Worm (Caenorhabditis elegans) whole organism, mixed stage, embryonic: Measurements from ENCODE around the gene pph-5.

ENCODE experiments used
- M03D4.4 ChIP-seq: sonication (generic microtip); optimal IDR thresholded peaks from 2 replicates; lab custom pipeline; 2017; ENCODE audit warnings: mild to moderate bottlenecking, missing genetic modification characterization, missing compliant biosample characterization
- bed-3 ChIP-seq: fragments of 200-800 bp; sonication (Bioruptor generic); optimal IDR thresholded peaks from 3 replicates; lab custom pipeline; 2018; ENCODE audit warnings: mild to moderate bottlenecking, missing genetic modification characterization, moderate library complexity, missing compliant biosample characterization
- blmp-1 ChIP-seq: fragments of 150-350 bp; optimal IDR thresholded peaks from 2 replicates; lab custom pipeline; 2014; ENCODE audit warnings: missing biosample characterization, missing genetic modification characterization
- ceh-39 ChIP-seq: fragments of 150-350 bp; optimal IDR thresholded peaks from 2 replicates; lab custom pipeline; 2014; ENCODE audit warnings: missing biosample characterization, missing genetic modification characterization
- ceh-43 ChIP-seq: fragments of 200-800 bp; sonication (Bioruptor generic); optimal IDR thresholded peaks from 2 replicates; lab custom pipeline; 2018; ENCODE audit warnings: mild to moderate bottlenecking, missing genetic modification characterization, moderate library complexity, missing compliant biosample characterization
- ces-1 ChIP-seq: fragments of 150-350 bp; optimal IDR thresholded peaks from 2 replicates; lab custom pipeline; 2014; ENCODE audit warnings: missing biosample characterization, missing genetic modification reagents, missing genetic modification characterization
- cnd-1 ChIP-seq: fragments of 200-800 bp; sonication (Bioruptor generic); optimal IDR thresholded peaks from 2 replicates; lab custom pipeline; 2018; ENCODE audit warnings: mild to moderate bottlenecking, missing genetic modification characterization, missing compliant biosample characterization
- drap-1 ChIP-seq: fragments of 200-800 bp; sonication (Bioruptor generic); optimal IDR thresholded peaks from 3 replicates; lab custom pipeline; 2018; ENCODE audit warnings: mild to moderate bottlenecking, missing genetic modification characterization, missing compliant biosample characterization
- elt-1 ChIP-seq: sonication (generic microtip); optimal IDR thresholded peaks from 2 replicates; lab custom pipeline; 2017; ENCODE audit warnings: missing genetic modification characterization, mild to moderate bottlenecking, missing compliant biosample characterization, antibody characterized with exemption, moderate library complexity, borderline replicate concordance; ENCODE audit not compliant: insufficient read depth
- elt-3 ChIP-seq: fragments of 150-350 bp; optimal IDR thresholded peaks from 2 replicates; lab custom pipeline; 2014; ENCODE audit warnings: missing biosample characterization, missing genetic modification characterization
- flh-1 ChIP-seq: fragments of 200-800 bp; sonication (Bioruptor generic); optimal IDR thresholded peaks from 2 replicates; lab custom pipeline; 2018; ENCODE audit warnings: mild to moderate bottlenecking, missing genetic modification characterization, moderate library complexity, missing compliant biosample characterization
- ham-2 ChIP-seq: fragments of 200-800 bp; sonication (Bioruptor generic); optimal IDR thresholded peaks from 2 replicates; lab custom pipeline; 2018; ENCODE audit warnings: mild to moderate bottlenecking, missing genetic modification characterization, missing compliant biosample characterization
- hlh-1 ChIP-seq: fragments of 150-350 bp; optimal IDR thresholded peaks from 2 replicates; lab custom pipeline; 2014; ENCODE audit warnings: missing biosample characterization, missing genetic modification reagents, missing genetic modification characterization
- lin-13 ChIP-seq: fragments of 150-350 bp; optimal IDR thresholded peaks from 2 replicates; lab custom pipeline; 2014; ENCODE audit warnings: missing biosample characterization, missing genetic modification characterization
- lsy-2 ChIP-seq: fragments of 150-350 bp; optimal IDR thresholded peaks from 2 replicates; lab custom pipeline; 2014; ENCODE audit warnings: missing biosample characterization, missing genetic modification characterization
- mab-5 ChIP-seq: fragments of 150-350 bp; optimal IDR thresholded peaks from 2 replicates; lab custom pipeline; 2014; ENCODE audit warnings: missing biosample characterization, missing genetic modification characterization
- mep-1 ChIP-seq: fragments of 150-350 bp; optimal IDR thresholded peaks from 2 replicates; lab custom pipeline; 2017; ENCODE audit warnings: missing biosample characterization, missing genetic modification reagents, missing genetic modification characterization, inconsistent platforms
- nhr-12 ChIP-seq: fragments of 150-350 bp; optimal IDR thresholded peaks from 2 replicates; lab custom pipeline; 2014; ENCODE audit warnings: missing biosample characterization, missing genetic modification characterization
- nhr-2 ChIP-seq: fragments of 150-350 bp; optimal IDR thresholded peaks from 2 replicates; lab custom pipeline; 2014; ENCODE audit warnings: missing biosample characterization, missing genetic modification characterization
- nhr-237 ChIP-seq: fragments of 150-350 bp; optimal IDR thresholded peaks from 2 replicates; lab custom pipeline; 2014; ENCODE audit warnings: missing biosample characterization, missing genetic modification characterization
- nhr-28 ChIP-seq: fragments of 150-350 bp; optimal IDR thresholded peaks from 2 replicates; lab custom pipeline; 2014; ENCODE audit warnings: missing biosample characterization, missing genetic modification characterization
- nhr-76 ChIP-seq: sonication (generic microtip); optimal IDR thresholded peaks from 2 replicates; lab custom pipeline; 2017; ENCODE audit warnings: missing biosample characterization, missing genetic modification characterization
- pha-4 ChIP-seq: fragments of 150-350 bp; optimal IDR thresholded peaks from 2 replicates; lab custom pipeline; 2018; ENCODE audit warnings: missing biosample characterization, missing genetic modification reagents, missing genetic modification characterization
- sem-2 ChIP-seq: fragments of 200-800 bp; sonication (Bioruptor generic); optimal IDR thresholded peaks from 2 replicates; lab custom pipeline; 2018; ENCODE audit warnings: mild to moderate bottlenecking, missing genetic modification characterization, missing compliant biosample characterization
- snpc-4 ChIP-seq: fragments of 150-350 bp; optimal IDR thresholded peaks from 2 replicates; lab custom pipeline; 2014; ENCODE audit warnings: missing biosample characterization, missing genetic modification characterization
- sptf-1 ChIP-seq: sonication (generic microtip); optimal IDR thresholded peaks from 2 replicates; lab custom pipeline; 2017; ENCODE audit warnings: mild to moderate bottlenecking, missing genetic modification characterization, moderate library complexity, missing compliant biosample characterization
- tbx-8 ChIP-seq: fragments of 200-800 bp; sonication (Bioruptor generic); optimal IDR thresholded peaks from 2 replicates; lab custom pipeline; 2018; ENCODE audit warnings: mild to moderate bottlenecking, missing genetic modification characterization, moderate library complexity, missing compliant biosample characterization
- unc-120 ChIP-seq: sonication (generic microtip); optimal IDR thresholded peaks from 2 replicates; lab custom pipeline; 2017; ENCODE audit warnings: missing genetic modification characterization, missing compliant biosample characterization; ENCODE audit not compliant: poor library complexity, severe bottlenecking
- unc-39 ChIP-seq: fragments of 150-350 bp; optimal IDR thresholded peaks from 2 replicates; lab custom pipeline; 2014; ENCODE audit warnings: missing biosample characterization, missing genetic modification characterization
- unc-62 ChIP-seq: fragments of 150-350 bp; optimal IDR thresholded peaks from 2 replicates; lab custom pipeline; 2014; ENCODE audit warnings: missing biosample characterization, missing genetic modification reagents, missing genetic modification characterization
- zip-8 ChIP-seq: fragments of 150-350 bp; optimal IDR thresholded peaks from 2 replicates; lab custom pipeline; 2014; ENCODE audit warnings: missing biosample characterization, missing genetic modification characterization
- ztf-11 ChIP-seq: fragments of 150-350 bp; optimal IDR thresholded peaks from 2 replicates; lab custom pipeline; 2014; ENCODE audit warnings: missing biosample characterization, missing genetic modification characterization

pph-5 gene

DNA sequence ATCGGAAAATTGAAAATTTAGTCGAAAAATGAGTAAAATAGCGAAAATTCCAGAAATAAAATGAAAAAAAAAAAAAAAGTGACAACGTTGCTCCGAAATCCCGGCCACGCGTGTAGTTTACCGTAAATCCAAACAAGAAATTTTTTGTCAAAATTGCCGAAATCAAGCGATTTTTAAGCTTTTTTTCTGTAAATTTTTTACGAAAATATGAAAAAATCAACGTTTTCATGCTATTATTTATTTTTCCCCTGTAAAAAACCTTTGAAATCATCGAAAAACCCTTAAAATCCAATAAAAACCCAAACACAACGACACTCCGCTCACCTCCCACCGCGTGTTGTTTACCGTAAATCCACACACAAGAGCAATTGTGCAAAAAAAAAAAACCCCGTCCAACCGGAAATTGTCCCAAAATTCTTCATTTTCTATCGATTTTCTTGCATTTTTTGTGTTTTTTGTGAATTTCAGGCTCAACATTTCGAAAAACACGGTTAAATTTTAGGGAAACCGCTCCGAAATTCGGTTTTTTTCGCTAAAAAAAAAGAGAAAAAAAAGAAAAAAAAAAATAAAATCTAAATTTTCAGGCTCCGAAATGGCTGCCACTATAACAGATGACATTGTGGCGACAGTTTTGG lies at the start of gene pph-5, which contains the start of gene Y39B6A.3:
Gene pph-5, plus strand, starts transcription at position 585 of the 635 bp plus-strand sequence.
Gene Y39B6A.3, minus strand, starts transcription at position 51 of the 635 bp plus-strand sequence.
- peak; percentile 20 for TF ChIP-seq mep-1
- TF ChIP-seq ces-1 (GFP tag; lab: Kevin White, UChicago) = peak; percentile 20
- TF ChIP-seq nhr-237 = peak; percentile 57
- no peak for TF ChIP-seq bed-3 (GFP tag; lab: Kevin White, UChicago)
- no peak for TF ChIP-seq M03D4.4 (tag; lab: Kevin White, UChicago)
- no peak for TF ChIP-seq nhr-12 (tag; lab: Kevin White, UChicago)
- no peak for TF ChIP-seq blmp-1 (tag; lab: Kevin White, UChicago)
- peak; percentile 13 for TF ChIP-seq lsy-2
- TF ChIP-seq sptf-1 = peak; percentile 13

ce11 chrV:19142595-19142994 lies 47.8 kb upstream of the pph-5 start:
- no peak for TF ChIP-seq nhr-2 (tag; lab: Kevin White, UChicago)
- TF ChIP-seq cnd-1 (tag; lab: Kevin White, UChicago) = no peak
- no peak for TF ChIP-seq sem-2 (GFP tag; lab: Kevin White, UChicago)
- no peak for TF ChIP-seq nhr-237
- TF ChIP-seq ham-2 (GFP tag; lab: Kevin White, UChicago) = no peak
- TF ChIP-seq tbx-8 (GFP tag; lab: Kevin White, UChicago) = no peak
- TF ChIP-seq ces-1 (GFP tag; lab: Kevin White, UChicago) = no peak
- no peak for TF ChIP-seq zip-8
- no peak for TF ChIP-seq flh-1
- no peak for TF ChIP-seq ztf-11 (tag; lab: Kevin White, UChicago)
- TF ChIP-seq unc-62 = no peak
- TF ChIP-seq snpc-4 (tag; lab: Kevin White, UChicago) = no peak
- TF ChIP-seq drap-1 (GFP tag; lab: Kevin White, UChicago) = no peak
- TF ChIP-seq mab-5 (tag; lab: Kevin White, UChicago) = no peak
- no peak for TF ChIP-seq elt-1 (tag; lab: Kevin White, UChicago)
- no peak for TF ChIP-seq sptf-1
- no peak for TF ChIP-seq nhr-28 (tag; lab: Kevin White, UChicago)
- TF ChIP-seq lin-13 (tag; lab: Kevin White, UChicago) = no peak
- no peak for TF ChIP-seq lsy-2
- TF ChIP-seq nhr-12 (tag; lab: Kevin White, UChicago) = no peak

DNA sequence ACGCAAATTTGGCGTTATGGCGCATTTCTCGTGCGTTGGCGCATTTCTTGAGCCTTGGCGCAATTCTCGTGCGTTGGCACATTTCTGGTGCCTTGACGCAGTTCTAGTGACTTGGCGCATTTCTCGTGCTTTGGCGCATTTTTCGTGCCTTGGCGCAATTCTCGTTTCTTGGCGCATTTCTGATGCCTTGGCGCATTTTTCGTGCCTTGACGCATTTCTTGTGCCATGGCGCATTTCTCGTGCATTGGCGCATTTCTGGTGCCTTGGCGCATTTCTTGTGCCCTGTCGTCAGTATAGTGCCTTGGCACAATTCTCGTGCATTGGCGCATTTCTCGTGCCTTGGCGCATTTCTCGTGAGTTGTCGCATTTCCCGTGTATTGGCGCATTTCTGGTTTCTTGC lies 42.0 kb upstream of the pph-5 start:
- TF ChIP-seq pha-4 (tag; lab: Kevin White, UChicago) = no peak
- TF ChIP-seq drap-1 (GFP tag; lab: Kevin White, UChicago) = peak; percentile 13

ce11 chrV:19149057-19149456 lies 41.3 kb upstream of the pph-5 start, which contains the start of gene Y39B6A.7:
TSS of gene Y39B6A.7 (minus strand) at chrV:19149157.
- no peak for TF ChIP-seq ztf-11 (tag; lab: Kevin White, UChicago)
- TF ChIP-seq unc-39 (tag; lab: Kevin White, UChicago) = no peak
- no peak for TF ChIP-seq unc-120
- no peak for TF ChIP-seq nhr-2 (tag; lab: Kevin White, UChicago)
- no peak for TF ChIP-seq zip-8
- no peak for TF ChIP-seq ceh-39 (tag; lab: Kevin White, UChicago)
- no peak for TF ChIP-seq tbx-8 (GFP tag; lab: Kevin White, UChicago)
- no peak for TF ChIP-seq snpc-4 (tag; lab: Kevin White, UChicago)
- no peak for TF ChIP-seq M03D4.4 (tag; lab: Kevin White, UChicago)
- TF ChIP-seq drap-1 (GFP tag; lab: Kevin White, UChicago) = no peak
- no peak for TF ChIP-seq hlh-1 (tag; lab: Kevin White, UChicago)
- no peak for TF ChIP-seq ceh-43 (GFP tag; lab: Kevin White, UChicago)
- no peak for TF ChIP-seq ham-2 (GFP tag; lab: Kevin White, UChicago)
- TF ChIP-seq flh-1 = no peak
- no peak for TF ChIP-seq nhr-12 (tag; lab: Kevin White, UChicago)
- TF ChIP-seq mab-5 (tag; lab: Kevin White, UChicago) = no peak
- TF ChIP-seq nhr-76 (tag; lab: Kevin White, UChicago) = no peak
- no peak for TF ChIP-seq elt-3 (tag; lab: Kevin White, UChicago)
